Worm (Caenorhabditis elegans) whole organism, early embryonic: ENCODE measurements around the gene git-1.

Source experiments
- B0310.2 ChIP-seq: sonication (generic microtip); optimal IDR thresholded peaks from 2 replicates; lab custom pipeline; 2016; ENCODE audit warnings: mild to moderate bottlenecking, missing genetic modification characterization, missing compliant biosample characterization
- F13C5.2 ChIP-seq: sonication (generic microtip); optimal IDR thresholded peaks from 2 replicates; lab custom pipeline; 2017; ENCODE audit warnings: mild to moderate bottlenecking, missing genetic modification characterization, inconsistent platforms, missing compliant biosample characterization
- aly-1 ChIP-seq: sonication (generic microtip); optimal IDR thresholded peaks from 2 replicates; lab custom pipeline; 2016; ENCODE audit warnings: missing genetic modification characterization, missing compliant biosample characterization
- ama-1 ChIP-seq: fragments of 150-350 bp; optimal IDR thresholded peaks from 2 replicates; lab custom pipeline; 2014
- ceh-13 ChIP-seq: fragments of 200-800 bp; sonication (Bioruptor generic); optimal IDR thresholded peaks from 2 replicates; lab custom pipeline; 2018; ENCODE audit warnings: mild to moderate bottlenecking, missing genetic modification characterization, missing compliant biosample characterization
- ceh-36 ChIP-seq: sonication (generic microtip); optimal IDR thresholded peaks from 2 replicates; lab custom pipeline; 2016; ENCODE audit warnings: missing genetic modification characterization, inconsistent platforms, missing compliant biosample characterization
- flt-1 ChIP-seq: fragments of 200-800 bp; sonication (Bioruptor generic); IDR thresholded peaks from 2 replicates; pipeline ENCODE4 v1.3.6; 2022; ENCODE audit warnings: missing genetic modification characterization, missing compliant biosample characterization
- hmbx-1 ChIP-seq: sonication (generic microtip); optimal IDR thresholded peaks from 2 replicates; lab custom pipeline; 2016; ENCODE audit warnings: mild to moderate bottlenecking, missing genetic modification characterization, missing compliant biosample characterization
- hmg-4 ChIP-seq: fragments of 200-800 bp; sonication (Bioruptor generic); optimal IDR thresholded peaks from 2 replicates; lab custom pipeline; 2018; ENCODE audit warnings: mild to moderate bottlenecking, missing genetic modification characterization, missing compliant biosample characterization
- scrt-1 ChIP-seq: fragments of 200-800 bp; sonication (Bioruptor generic); IDR thresholded peaks from 2 replicates; pipeline ENCODE4 v1.3.6; 2022; ENCODE audit warnings: missing genetic modification characterization, missing compliant biosample characterization
- tra-4 ChIP-seq: sonication (generic microtip); optimal IDR thresholded peaks from 2 replicates; lab custom pipeline; 2017; ENCODE audit warnings: missing genetic modification characterization, missing compliant biosample characterization

DNA sequence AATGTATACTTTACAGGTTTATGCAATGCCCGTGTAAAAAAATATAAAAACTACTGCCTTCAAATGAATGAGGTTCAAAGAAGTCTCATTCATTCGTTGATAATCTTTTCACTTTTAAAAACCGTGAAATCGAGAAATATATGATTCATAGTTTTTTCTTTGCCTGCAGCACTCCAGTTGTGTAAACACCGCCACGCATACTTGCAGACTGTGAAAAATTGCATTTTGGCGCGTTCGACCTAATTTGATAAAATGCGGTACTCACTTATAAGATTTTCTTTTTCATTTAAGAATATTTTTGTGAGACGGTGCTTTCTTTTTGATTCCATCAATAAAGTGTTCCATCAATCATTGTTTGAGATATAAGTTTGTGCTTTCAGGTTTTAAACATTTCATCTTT is 42.1 kb downstream of the git-1 start:
- TF ChIP-seq aly-1 = no peak
- TF ChIP-seq hmbx-1 (tag; lab: Kevin White, UChicago) = no peak
- TF ChIP-seq flt-1 (GFP tag; lab: Robert Waterston, UW) = no peak
- no peak for TF ChIP-seq scrt-1 (GFP tag; lab: Robert Waterston, UW)
- TF ChIP-seq F13C5.2 (tag; lab: Kevin White, UChicago) = no peak
- TF ChIP-seq ama-1 (lab: Kevin White, UChicago) = no peak
- no peak for TF ChIP-seq tra-4 (tag; lab: Kevin White, UChicago)
- TF ChIP-seq ceh-13 (GFP tag; lab: Kevin White, UChicago) = no peak
- no peak for TF ChIP-seq ceh-36 (tag; lab: Kevin White, UChicago)
- TF ChIP-seq B0310.2 = no peak
- no peak for TF ChIP-seq hmg-4 (GFP tag; lab: Kevin White, UChicago)
